Fruit fly (Drosophila melanogaster) whole organism, embryonic: ENCODE data around the gene mRpS31.

Experiments used
- Awh ChIP-seq: fragments of 200-800 bp; sonication (Bioruptor generic); IDR thresholded peaks from 2 replicates; pipeline ENCODE4, ENCODE4 v1.3.6; 2022; ENCODE audit warnings: missing biosample characterization, missing genetic modification characterization
- CG10321 ChIP-seq: fragments of 200-800 bp; sonication (Bioruptor generic); IDR thresholded peaks from 2 replicates; pipeline ENCODE4 v1.3.6; 2022; ENCODE audit warnings: missing biosample characterization, missing genetic modification characterization
- CG13624 ChIP-seq: fragments of 200-800 bp; sonication (Bioruptor generic); optimal IDR thresholded peaks from 2 replicates; lab custom pipeline; 2016; ENCODE audit warnings: missing biosample characterization, missing genetic modification characterization
- CG14667 ChIP-seq: fragments of 200-800 bp; sonication (Bioruptor generic); IDR thresholded peaks from 2 replicates; pipeline ENCODE4 v1.3.6; 2022; ENCODE audit warnings: missing biosample characterization, missing genetic modification characterization
- CG16813 ChIP-seq: fragments of 200-800 bp; sonication (Bioruptor generic); IDR thresholded peaks from 3 replicates; pipeline ENCODE4 v1.3.6; 2022; ENCODE audit warnings: missing biosample characterization, missing genetic modification characterization; ENCODE audit not compliant: partially characterized antibody
- CG17359 ChIP-seq: fragments of 200-800 bp; sonication (Bioruptor generic); optimal IDR thresholded peaks from 3 replicates; lab custom pipeline; 2018; ENCODE audit warnings: missing biosample characterization, mild to moderate bottlenecking, missing genetic modification characterization, moderate library complexity
- CG17802 ChIP-seq: fragments of 200-800 bp; sonication (Bioruptor generic); optimal IDR thresholded peaks from 2 replicates; lab custom pipeline; 2018; ENCODE audit warnings: missing biosample characterization, mild to moderate bottlenecking, missing genetic modification characterization, moderate library complexity
- CG18476 ChIP-seq: fragments of 200-800 bp; sonication (Bioruptor generic); optimal IDR thresholded peaks from 2 replicates; lab custom pipeline; 2016; ENCODE audit warnings: missing biosample characterization, mild to moderate bottlenecking, missing genetic modification characterization
- CG31441 ChIP-seq: fragments of 200-800 bp; sonication (Bioruptor generic); IDR thresholded peaks from 2 replicates; pipeline ENCODE4 v1.3.6; 2022; ENCODE audit warnings: missing biosample characterization, missing genetic modification characterization
- CG32767 ChIP-seq: fragments of 200-800 bp; sonication (Bioruptor generic); IDR thresholded peaks from 2 replicates; pipeline ENCODE4 v1.3.6; 2022; ENCODE audit warnings: missing biosample characterization, missing genetic modification characterization
- CG34422 ChIP-seq: fragments of 200-800 bp; sonication (Bioruptor generic); IDR thresholded peaks from 3 replicates; pipeline ENCODE4 v1.3.6; 2022; ENCODE audit warnings: missing biosample characterization, missing genetic modification characterization
- CG42726 ChIP-seq: fragments of 200-800 bp; sonication (Bioruptor generic); IDR thresholded peaks from 2 replicates; pipeline ENCODE4 v1.3.6; 2022; ENCODE audit warnings: missing biosample characterization, missing genetic modification characterization; ENCODE audit not compliant: partially characterized antibody
- CG4854 ChIP-seq: fragments of 200-800 bp; sonication (Bioruptor generic); optimal IDR thresholded peaks from 2 replicates; lab custom pipeline; 2016; ENCODE audit warnings: missing biosample characterization, missing genetic modification characterization, inconsistent platforms
- CG5953 ChIP-seq: fragments of 200-800 bp; sonication (Bioruptor generic); IDR thresholded peaks from 2 replicates; pipeline ENCODE4 v1.3.6; 2022; ENCODE audit warnings: missing biosample characterization, missing genetic modification characterization
- CG6791 ChIP-seq: fragments of 200-800 bp; sonication (Bioruptor generic); IDR thresholded peaks from 3 replicates; pipeline ENCODE4 v1.3.6; 2022; ENCODE audit warnings: missing biosample characterization, missing genetic modification characterization; ENCODE audit not compliant: partially characterized antibody
- CG8944 ChIP-seq: fragments of 200-800 bp; sonication (Bioruptor generic); optimal IDR thresholded peaks from 3 replicates; lab custom pipeline; 2016; ENCODE audit warnings: missing biosample characterization, missing genetic modification characterization
- CoRest ChIP-seq: fragments of 200-800 bp; sonication (Bioruptor generic); optimal IDR thresholded peaks from 3 replicates; lab custom pipeline; 2018; ENCODE audit warnings: missing biosample characterization, mild to moderate bottlenecking, missing genetic modification characterization, moderate library complexity
- Deaf1 ChIP-seq: fragments of 200-800 bp; optimal IDR thresholded peaks from 3 replicates; lab custom pipeline; 2019; ENCODE audit warnings: missing biosample characterization, mild to moderate bottlenecking, missing genetic modification characterization, moderate library complexity
- Drgx ChIP-seq: fragments of 200-800 bp; sonication (Bioruptor generic); IDR thresholded peaks from 2 replicates; pipeline ENCODE4 v1.3.6; 2022; ENCODE audit warnings: missing biosample characterization, missing genetic modification characterization
- E2f2 ChIP-seq: fragments of 200-800 bp; sonication (Bioruptor generic); IDR thresholded peaks from 2 replicates; pipeline ENCODE4 v1.3.6; 2022; ENCODE audit warnings: missing biosample characterization, missing genetic modification characterization
- Ets65A ChIP-seq: fragments of 200-800 bp; sonication (Bioruptor generic); peaks from one replicate; lab custom pipeline; 2016; ENCODE audit warnings: missing biosample characterization, missing genetic modification characterization
- Fer1 ChIP-seq: fragments of 200-800 bp; sonication (Bioruptor generic); optimal IDR thresholded peaks from 2 replicates; lab custom pipeline; 2017; ENCODE audit warnings: missing biosample characterization, mild to moderate bottlenecking, missing genetic modification characterization
- Hr78 ChIP-seq, 2 experiments: fragments of 200-800 bp in 1 of 2; fragments of >200 bp in 1 of 2; sonication (Bioruptor generic) in 1 of 2; optimal IDR thresholded peaks; 2 replicates each; lab custom pipeline; 2017 to 2019; ENCODE audit warnings: missing biosample characterization in 2 of 2, missing genetic modification characterization in 2 of 2, mild to moderate bottlenecking in 1 of 2, moderate library complexity in 1 of 2
- Med ChIP-seq: fragments of 200-800 bp; sonication (Bioruptor generic); peaks from one replicate; lab custom pipeline; 2016; ENCODE audit warnings: missing biosample characterization, missing genetic modification characterization, mild to moderate bottlenecking, inconsistent platforms, moderate library complexity
- Oaz ChIP-seq: fragments of 200-800 bp; sonication (Bioruptor generic); IDR thresholded peaks from 2 replicates; pipeline ENCODE4 v1.3.6; 2022; ENCODE audit warnings: missing biosample characterization, missing genetic modification characterization
- Poxn ChIP-seq: fragments of 200-800 bp; sonication (Bioruptor generic); IDR thresholded peaks from 2 replicates; pipeline ENCODE4 v1.3.6; 2022; ENCODE audit warnings: missing biosample characterization, missing genetic modification characterization
- Rfx ChIP-seq: fragments of 200-800 bp; sonication (Bioruptor generic); IDR thresholded peaks from 2 replicates; pipeline ENCODE4 v1.3.6; 2022; ENCODE audit warnings: missing biosample characterization, missing genetic modification characterization
- Sin3A ChIP-seq: fragments of >200 bp; optimal IDR thresholded peaks from 2 replicates; lab custom pipeline; 2018
- abd-A ChIP-seq: fragments of 200-800 bp; sonication (Bioruptor generic); optimal IDR thresholded peaks from 3 replicates; lab custom pipeline; 2019; ENCODE audit warnings: missing biosample characterization, mild to moderate bottlenecking, missing genetic modification characterization, moderate library complexity
- bcd ChIP-seq: fragments of 200-800 bp; sonication (Bioruptor generic); optimal IDR thresholded peaks from 2 replicates; lab custom pipeline; 2017; ENCODE audit warnings: missing biosample characterization, mild to moderate bottlenecking, missing genetic modification characterization
- cad ChIP-seq: fragments of >200 bp; optimal IDR thresholded peaks from 2 replicates; lab custom pipeline; 2017; ENCODE audit warnings: missing biosample characterization, missing genetic modification characterization
- chinmo ChIP-seq: fragments of 200-800 bp; sonication (Bioruptor generic); IDR thresholded peaks from 4 replicates; pipeline ENCODE4 v1.3.6; 2022; ENCODE audit warnings: missing biosample characterization, missing genetic modification characterization; ENCODE audit not compliant: partially characterized antibody
- chn ChIP-seq: fragments of 200-800 bp; sonication (Bioruptor generic); optimal IDR thresholded peaks from 2 replicates; lab custom pipeline; 2016; ENCODE audit warnings: missing biosample characterization, missing genetic modification characterization
- croc ChIP-seq: fragments of 200-800 bp; sonication (Bioruptor generic); conservative IDR thresholded peaks from 3 replicates; pipeline ENCODE4 v1.3.6; 2022; ENCODE audit warnings: missing biosample characterization, missing genetic modification characterization
- dmrt11E ChIP-seq: fragments of 200-800 bp; sonication (Bioruptor generic); optimal IDR thresholded peaks from 3 replicates; lab custom pipeline; 2018; ENCODE audit warnings: missing biosample characterization, mild to moderate bottlenecking, missing genetic modification characterization, moderate library complexity
- ewg ChIP-seq: fragments of 200-800 bp; sonication (Bioruptor generic); optimal IDR thresholded peaks from 3 replicates; lab custom pipeline; 2017; ENCODE audit warnings: mild to moderate bottlenecking, missing biosample characterization, missing genetic modification reagents, missing genetic modification characterization
- ham ChIP-seq: fragments of 200-800 bp; sonication (Bioruptor generic); IDR thresholded peaks from 2 replicates; pipeline ENCODE4 v1.3.6; 2022; ENCODE audit warnings: missing biosample characterization, missing genetic modification characterization
- lilli ChIP-seq: fragments of 200-800 bp; sonication (Bioruptor generic); optimal IDR thresholded peaks from 3 replicates; lab custom pipeline; 2016; ENCODE audit warnings: missing biosample characterization, missing genetic modification characterization
- nau ChIP-seq: fragments of 200-800 bp; sonication (Bioruptor generic); optimal IDR thresholded peaks from 3 replicates; lab custom pipeline; 2017; ENCODE audit warnings: missing biosample characterization, mild to moderate bottlenecking, missing genetic modification characterization, missing genetic modification reagents
- nerfin-1 ChIP-seq: fragments of 200-800 bp; sonication (Bioruptor generic); optimal IDR thresholded peaks from 3 replicates; lab custom pipeline; 2019; ENCODE audit warnings: missing biosample characterization, mild to moderate bottlenecking, missing genetic modification characterization, moderate library complexity
- nom ChIP-seq: fragments of 200-800 bp; sonication (Bioruptor generic); optimal IDR thresholded peaks from 2 replicates; lab custom pipeline; 2017; ENCODE audit warnings: missing biosample characterization, missing genetic modification characterization, mild to moderate bottlenecking, moderate library complexity, missing genetic modification reagents
- pum ChIP-seq: fragments of 200-800 bp; sonication (Bioruptor generic); optimal IDR thresholded peaks from 2 replicates; lab custom pipeline; 2016; ENCODE audit warnings: missing biosample characterization, missing genetic modification characterization
- sisA ChIP-seq: fragments of 200-800 bp; sonication (Bioruptor generic); IDR thresholded peaks from 2 replicates; pipeline ENCODE4 v1.3.6; 2022; ENCODE audit warnings: missing biosample characterization, missing genetic modification characterization
- so ChIP-seq: fragments of 200-800 bp; sonication (Bioruptor generic); IDR thresholded peaks from 3 replicates; pipeline ENCODE4 v1.3.6; 2022; ENCODE audit warnings: missing biosample characterization, missing genetic modification characterization
- sqz ChIP-seq: fragments of 200-800 bp; sonication (Bioruptor generic); optimal IDR thresholded peaks from 3 replicates; lab custom pipeline; 2018; ENCODE audit warnings: missing biosample characterization, mild to moderate bottlenecking, missing genetic modification characterization
- tap ChIP-seq: fragments of 200-800 bp; optimal IDR thresholded peaks from 3 replicates; lab custom pipeline; 2019; ENCODE audit warnings: missing biosample characterization, mild to moderate bottlenecking, missing genetic modification characterization, moderate library complexity
- wdn ChIP-seq: fragments of 200-800 bp; sonication (Bioruptor generic); IDR thresholded peaks from 2 replicates; pipeline ENCODE4 v1.3.6; 2022; ENCODE audit warnings: missing biosample characterization, missing genetic modification characterization
- zfh1 ChIP-seq: fragments of 200-800 bp; sonication (Bioruptor generic); IDR thresholded peaks from 3 replicates; pipeline ENCODE4 v1.3.6; 2022; ENCODE audit warnings: missing biosample characterization, missing genetic modification characterization

Gene mRpS31

dm6 chr3L:16037690-16038332 lies 32.8 kb downstream of the mRpS31 start (continued):
- TF ChIP-seq CG17802 (tag; lab: Kevin White, UChicago) (no peak), tap (tag; lab: Kevin White, UChicago) (peak; percentile 4), so (GFP tag; lab: Robert Waterston, UW) (no peak), CG4854 (GFP tag; lab: Kevin White, UChicago) (no peak), CG5953 (GFP tag; lab: Robert Waterston, UW) (no peak), nau (no peak), CG34422 (0 out of 3 replicates have a peak, but pooled peaks have one; percentile 30), Fer1 (GFP tag; lab: Kevin White, UChicago) (no peak), Drgx (GFP tag; lab: Robert Waterston, UW) (peak; percentile 51), Sin3A (lab: Kevin White, UChicago) (no peak), E2f2 (no peak), CG32767 (GFP tag; lab: Robert Waterston, UW) (no peak), Rfx (GFP tag; lab: Robert Waterston, UW) (0 out of 2 replicates have a peak, but pooled peaks have one; percentile 16), croc (GFP tag; lab: Robert Waterston, UW) (no peak), Hr78 (GFP tag; optimal IDR thresholded peaks at IDR 0.05; lab: Kevin White, UChicago) (no peak), CG18476 (GFP tag; lab: Kevin White, UChicago) (no peak), ham (GFP tag; lab: Robert Waterston, UW) (no peak), CoRest (tag; lab: Kevin White, UChicago) (no peak), Awh (GFP tag; lab: Robert Waterston, UW) (no peak), bcd (no peak), Med (GFP tag; lab: Kevin White, UChicago) (peak; percentile 78), nom (GFP tag; lab: Kevin White, UChicago) (peak; percentile 45), sisA (GFP tag; lab: Robert Waterston, UW) (no peak), CG31441 (GFP tag; lab: Robert Waterston, UW) (no peak), pum (GFP tag; lab: Kevin White, UChicago) (no peak), Oaz (GFP tag; lab: Robert Waterston, UW) (no peak)

- peak; percentile 72 for TF ChIP-seq Ets65A (GFP tag; lab: Kevin White, UChicago)
- TF ChIP-seq CG16813 (GFP tag; lab: Robert Waterston, UW) = 0 out of 3 replicates have a peak, but pooled peaks have one; percentile 8
- no peak for TF ChIP-seq dmrt11E
- peak; percentile 59 for TF ChIP-seq Med (GFP tag; lab: Kevin White, UChicago)
- TF ChIP-seq CG42726 = peak; percentile 36; the same call in 1 of the 2 replicates
- TF ChIP-seq zfh1 = no peak
- TF ChIP-seq chinmo (GFP tag; lab: Robert Waterston, UW) = 0 out of 4 replicates have a peak, but pooled peaks have one; percentile 25
These were observed 34.1 kb downstream of the mRpS31 start for dm6 chr3L:16039063-16039462.

- peak; percentile 67 for TF ChIP-seq abd-A
- peak; percentile 8 for TF ChIP-seq lilli (GFP tag; lab: Kevin White, UChicago)
- no peak for TF ChIP-seq CG8944 (GFP tag; lab: Kevin White, UChicago)
- TF ChIP-seq CG6791 (GFP tag; lab: Robert Waterston, UW) = 0 out of 3 replicates have a peak, but pooled peaks have one; percentile 18
- peak; percentile 8 for TF ChIP-seq nerfin-1
- peak; percentile 85 for TF ChIP-seq Deaf1 (tag; lab: Kevin White, UChicago)
- peak; percentile 3 for TF ChIP-seq CG17359 (tag; lab: Kevin White, UChicago)
- TF ChIP-seq wdn = no peak
- TF ChIP-seq Poxn (GFP tag; lab: Robert Waterston, UW) = no peak
- 0 out of 2 replicates have a peak, but pooled peaks have one; percentile 11 for TF ChIP-seq Awh (GFP tag; lab: Robert Waterston, UW)
- TF ChIP-seq CG10321 (GFP tag; lab: Robert Waterston, UW) = peak; percentile 86
- no peak for TF ChIP-seq chn (GFP tag; lab: Kevin White, UChicago)
- TF ChIP-seq ewg (GFP tag; lab: Kevin White, UChicago) = peak; percentile 87
- TF ChIP-seq sqz = peak; percentile 82
- no peak for TF ChIP-seq CG14667 (GFP tag; lab: Robert Waterston, UW)
- peak; percentile 31; the same call in 1 of the 2 replicates for TF ChIP-seq CG32767 (GFP tag; lab: Robert Waterston, UW)
- no peak for TF ChIP-seq cad
- TF ChIP-seq CG13624 (GFP tag; lab: Kevin White, UChicago) = peak; percentile 52
- TF ChIP-seq pum (GFP tag; lab: Kevin White, UChicago) = no peak
These were observed 35.4 kb downstream of the mRpS31 start for dm6 chr3L:16040389-16040788.
